Fruit fly (Drosophila melanogaster): Measurements from ENCODE around the gene CG43098.
A peak's percentile ranks its signal among the peaks of the same experiment; 100 is the strongest.

- TF ChIP-seq CG8301 (tag; optimal IDR thresholded peaks at IDR 0.05), result peak; percentile 74
- TF ChIP-seq D1 (tag; optimal IDR thresholded peaks at IDR 0.05), result no peak
- peak; percentile 9 for TF ChIP-seq EcR (GFP tag; optimal IDR thresholded peaks at IDR 0.05)
- peak; percentile 42 for TF ChIP-seq Snoo (tag; optimal IDR thresholded peaks at IDR 0.05)
- peak; percentile 53 for TF ChIP-seq Ets98B (GFP tag; IDR thresholded peaks at IDR 0.05)
- TF ChIP-seq gl (tag; optimal IDR thresholded peaks at IDR 0.05), result no peak
- TF ChIP-seq CG14655 (GFP tag; optimal IDR thresholded peaks at IDR 0.05), result peak; percentile 82
- TF ChIP-seq CG12605 (GFP tag; IDR thresholded peaks at IDR 0.05), result peak; percentile 58
- peak; percentile 66 for TF ChIP-seq CG15710 (tag; optimal IDR thresholded peaks at IDR 0.05)
- peak; percentile 46 for TF ChIP-seq CG34367 (tag; optimal IDR thresholded peaks at IDR 0.05)
- TF ChIP-seq Pif1B (GFP tag; optimal IDR thresholded peaks at IDR 0.05), result peak; percentile 78
Measured at dm6 chr3L:3634107-3634737, 24.6 kb upstream of the CG43098 start.

Data from whole organism, pupa.